Fruit fly (Drosophila melanogaster) whole organism, adult: ENCODE data around the gene por.

ENCODE experiments used
- CG12768 ChIP-seq: fragments of 200-800 bp; sonication (Bioruptor generic); optimal IDR thresholded peaks from 2 replicates; lab custom pipeline; 2017; ENCODE audit warnings: missing biosample characterization, missing genetic modification characterization, mild to moderate bottlenecking, moderate library complexity, missing genetic modification reagents
- CG14711 ChIP-seq: fragments of 200-800 bp; sonication (Bioruptor generic); optimal IDR thresholded peaks from 2 replicates; lab custom pipeline; 2018; ENCODE audit warnings: missing biosample characterization, mild to moderate bottlenecking, missing genetic modification characterization, moderate library complexity
- CG1620 ChIP-seq: fragments of 200-800 bp; sonication (Bioruptor generic); optimal IDR thresholded peaks from 2 replicates; lab custom pipeline; 2016; ENCODE audit warnings: missing biosample characterization, missing genetic modification characterization
- Crg-1 ChIP-seq: fragments of 200-800 bp; sonication (Bioruptor generic); optimal IDR thresholded peaks from 2 replicates; lab custom pipeline; 2016; ENCODE audit warnings: missing biosample characterization, missing genetic modification characterization
- cnc ChIP-seq, 2 experiments: fragments of >200 bp; optimal IDR thresholded peaks; 2 replicates each; lab custom pipeline; 2017
- tj ChIP-seq: fragments of 200-800 bp; sonication (Bioruptor generic); optimal IDR thresholded peaks from 3 replicates; lab custom pipeline; 2017; ENCODE audit warnings: missing biosample characterization, mild to moderate bottlenecking, missing genetic modification characterization, moderate library complexity
- toe ChIP-seq: fragments of 200-800 bp; sonication (Bioruptor generic); optimal IDR thresholded peaks from 2 replicates; lab custom pipeline; 2016; ENCODE audit warnings: missing biosample characterization, missing genetic modification characterization

dm6 chrX:18409449-18409848 lies 29.8 kb upstream of the por start:
- TF ChIP-seq CG1620, result no peak
- no peak for TF ChIP-seq toe (GFP tag; lab: Kevin White, UChicago)
- no peak for TF ChIP-seq CG12768
- peak; percentile 92 for TF ChIP-seq tj
- TF ChIP-seq Crg-1 (GFP tag; lab: Kevin White, UChicago), result no peak
- TF ChIP-seq CG14711 (tag; lab: Kevin White, UChicago), result no peak
- no peak for TF ChIP-seq cnc (optimal IDR thresholded peaks at IDR 0.05; lab: Kevin White, UChicago)
